Worm (Caenorhabditis elegans): Measurements from ENCODE around the gene ZK652.8.

The ZK652.8 gene

DNA sequence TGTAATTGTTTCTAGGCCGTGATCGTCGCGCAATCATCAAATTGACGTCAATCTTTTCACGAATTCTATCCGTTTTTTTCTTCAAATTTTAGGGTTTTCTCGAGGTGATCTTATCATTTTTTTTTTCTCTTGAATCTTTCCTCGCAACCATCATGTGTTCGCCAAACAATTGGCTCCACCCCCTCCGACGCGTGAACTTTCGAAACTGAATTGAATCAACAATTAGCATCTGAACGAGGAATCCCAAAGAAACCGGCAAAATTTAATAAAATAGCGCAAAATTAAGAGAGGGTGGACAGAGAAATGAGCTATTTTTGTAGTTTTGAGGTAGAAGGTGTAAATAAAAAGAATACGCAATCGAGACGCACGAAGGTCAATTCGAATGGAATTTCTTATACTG lies 29.3 kb upstream of the ZK652.8 start:
- peak; percentile 31 for TF ChIP-seq lin-40 (tag; optimal IDR thresholded peaks at IDR 0.05)
- peak; percentile 5 for TF ChIP-seq somi-1 (GFP tag; optimal IDR thresholded peaks at IDR 0.05)
- TF ChIP-seq lin-26 (GFP tag; IDR thresholded peaks at IDR 0.05): peak; percentile 34; the same call in 1 of the 2 replicates
- no peak for TF ChIP-seq F52B5.7 (tag; optimal IDR thresholded peaks at IDR 0.05)

DNA sequence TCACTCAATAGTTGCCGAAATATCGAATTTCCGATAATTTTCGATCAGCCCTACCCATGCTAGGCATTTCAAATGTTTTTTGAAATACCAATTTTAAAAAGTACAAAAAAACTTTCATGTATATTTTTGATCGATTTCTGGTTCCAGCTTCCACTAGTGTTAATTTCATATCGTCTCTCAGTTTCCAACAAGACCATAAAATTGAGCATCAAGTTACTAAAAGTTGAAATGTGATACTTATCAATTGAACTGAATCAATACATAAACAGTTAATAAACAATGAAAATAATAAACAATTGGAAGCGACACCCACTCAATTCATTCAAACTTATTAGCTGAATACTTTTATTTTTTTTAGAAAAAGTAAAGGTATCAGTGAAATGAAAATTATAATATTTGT lies 22.8 kb upstream of the ZK652.8 start, which contains the start of gene cup-4:
cup-4 (plus strand) TSS at position 301 of the 400 bp plus-strand sequence.
- no peak for TF ChIP-seq ztf-28 (GFP tag; IDR thresholded peaks at IDR 0.05)
- TF ChIP-seq F37B4.10 (GFP tag; IDR thresholded peaks at IDR 0.05): no peak
- TF ChIP-seq nhr-179 (tag; optimal IDR thresholded peaks at IDR 0.05): no peak
- TF ChIP-seq Y79H2A.3 (GFP tag; conservative IDR thresholded peaks at IDR 0.05): no peak
- no peak for TF ChIP-seq Y95B8A.8 (GFP tag; IDR thresholded peaks at IDR 0.05)
- no peak for TF ChIP-seq ceh-27 (GFP tag; optimal IDR thresholded peaks at IDR 0.05)
- TF ChIP-seq tlf-1 (GFP tag; optimal IDR thresholded peaks at IDR 0.05): no peak
- no peak for TF ChIP-seq egl-18 (GFP tag; IDR thresholded peaks at IDR 0.05)
- no peak for TF ChIP-seq somi-1 (GFP tag; optimal IDR thresholded peaks at IDR 0.05)
- TF ChIP-seq madf-3 (GFP tag; IDR thresholded peaks at IDR 0.05): no peak
- TF ChIP-seq ceh-100 (GFP tag; IDR thresholded peaks at IDR 0.05): no peak
- TF ChIP-seq B0336.3 (GFP tag; IDR thresholded peaks at IDR 0.05): no peak
- TF ChIP-seq nhr-120 (GFP tag; IDR thresholded peaks at IDR 0.05): no peak
- no peak for TF ChIP-seq ztf-6 (GFP tag; IDR thresholded peaks at IDR 0.05)
- TF ChIP-seq lsl-1 (GFP tag; optimal IDR thresholded peaks at IDR 0.05): no peak

DNA sequence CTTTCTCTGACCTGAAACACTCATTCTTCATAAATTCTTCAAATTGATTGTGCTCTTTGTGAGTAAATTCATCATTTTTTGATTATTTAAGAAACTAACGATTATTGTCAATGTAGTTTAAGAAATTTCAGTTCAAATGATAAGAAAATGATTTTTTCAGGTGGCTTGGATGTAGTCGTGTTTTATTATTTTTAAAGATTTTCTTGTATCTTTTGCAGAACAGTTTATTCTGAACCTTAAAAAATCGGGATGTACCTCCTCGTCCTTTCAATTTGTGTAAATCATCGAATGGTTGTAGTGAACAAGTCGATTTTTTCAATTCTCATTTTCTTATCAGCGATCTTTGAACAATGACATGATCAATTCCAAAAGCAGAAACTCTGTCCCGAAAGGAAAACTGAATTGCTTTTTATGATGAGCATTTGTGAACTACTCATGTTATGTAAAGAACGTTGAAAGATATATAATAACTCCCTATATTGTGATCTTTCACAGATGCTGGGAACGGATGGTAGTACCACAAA lies 21.9 kb upstream of the ZK652.8 start, which contains the start of gene slc-17.3:
slc-17.3 (minus strand) TSS at position 51 of the 524 bp plus-strand sequence.
- no peak for TF ChIP-seq F57C9.4 (tag; optimal IDR thresholded peaks at IDR 0.05)
- peak; percentile 61 for TF ChIP-seq nhr-80 (tag; optimal IDR thresholded peaks at IDR 0.05)
- no peak for TF ChIP-seq cebp-2 (GFP tag; IDR thresholded peaks at IDR 0.05)

DNA sequence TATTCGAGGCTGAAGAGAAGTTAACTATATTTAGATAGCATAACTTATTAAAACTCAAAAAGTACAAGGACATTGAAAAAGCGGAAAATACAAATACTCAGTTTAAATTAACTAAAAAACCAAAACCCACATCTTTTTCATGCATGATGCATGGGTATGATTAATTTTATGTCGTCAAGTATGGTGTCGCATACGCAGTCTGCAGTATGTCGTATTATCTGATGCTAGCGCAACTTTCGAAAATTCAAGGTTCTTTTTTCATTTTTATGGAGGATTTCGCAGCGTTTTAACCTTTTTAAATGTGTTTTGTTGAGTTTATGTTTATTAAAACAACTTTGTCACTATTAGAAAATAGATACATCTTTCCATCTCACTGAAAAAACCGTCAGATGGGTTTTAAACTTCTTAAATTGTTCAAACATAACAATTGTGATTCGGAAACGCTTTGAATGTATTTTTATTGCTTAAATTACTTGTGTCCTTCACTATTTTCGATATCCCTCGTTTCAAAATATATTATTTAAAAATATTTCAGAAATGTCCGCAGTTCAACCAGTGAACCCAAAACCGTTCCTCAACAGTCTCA lies 18.2 kb upstream of the ZK652.8 start, which contains the start of gene snr-5:
snr-5 (plus strand) TSS at position 536 of the 586 bp plus-strand sequence.
- TF ChIP-seq B0336.3 (GFP tag; IDR thresholded peaks at IDR 0.05) (no peak), ama-1 (optimal IDR thresholded peaks at IDR 0.05) (no peak), ama-1 (GFP tag; optimal IDR thresholded peaks at IDR 0.05) (peak in 1 of 2 experiments; percentile 18)

DNA sequence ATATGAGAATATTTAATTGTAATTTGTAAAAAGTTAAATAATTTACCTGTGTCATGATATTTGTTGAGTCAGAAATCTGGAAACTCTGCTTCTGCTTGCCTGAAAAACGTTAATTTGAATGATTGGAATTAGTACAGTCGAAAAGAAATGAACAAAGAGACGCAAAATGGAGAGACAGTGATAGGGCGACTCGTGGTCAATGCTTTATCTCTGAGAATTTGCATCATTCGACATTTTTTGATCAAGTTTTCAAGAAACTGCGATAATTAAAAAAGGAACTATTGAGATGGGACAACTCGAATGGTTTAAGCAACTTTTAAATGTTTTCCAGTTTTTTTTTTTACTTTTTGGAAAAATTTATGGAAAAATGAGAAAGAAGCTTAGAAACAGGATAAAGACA lies 17.4 kb upstream of the ZK652.8 start, which contains the start of gene cuc-1:
cuc-1 (minus strand) TSS at position 101 of the 400 bp plus-strand sequence.
- TF ChIP-seq die-1 (tag; optimal IDR thresholded peaks at IDR 0.05) (no peak), repo-1 (tag; optimal IDR thresholded peaks at IDR 0.05) (no peak), nhr-80 (tag; optimal IDR thresholded peaks at IDR 0.05) (peak; percentile 48)

DNA sequence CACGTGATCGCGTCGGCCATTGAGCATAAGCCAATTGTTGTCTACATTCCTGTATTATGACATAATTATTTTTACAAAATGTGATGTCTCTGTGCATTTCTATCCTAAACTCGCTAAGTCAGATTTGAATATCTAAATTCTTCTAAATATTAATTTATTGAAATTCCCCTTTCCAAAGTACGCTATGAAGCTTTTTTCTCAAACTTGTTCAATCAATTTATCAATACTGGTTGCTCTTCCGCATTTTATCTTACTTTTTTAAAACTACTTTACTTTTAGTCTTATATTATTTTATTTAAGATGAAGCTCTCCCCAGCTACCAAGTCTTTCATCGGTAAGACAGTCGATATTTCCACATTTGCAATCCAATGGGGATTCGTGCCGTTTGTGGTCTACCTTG lies 15.9 kb upstream of the ZK652.8 start, which contains the start of gene tomm-7:
tomm-7 (plus strand) TSS at position 301 of the 400 bp plus-strand sequence.
- TF ChIP-seq sdz-38 (tag; optimal IDR thresholded peaks at IDR 0.05) (no peak), rcor-1 (GFP tag; IDR thresholded peaks at IDR 0.05) (no peak), Y95B8A.8 (GFP tag; IDR thresholded peaks at IDR 0.05) (no peak), lin-54 (GFP tag; optimal IDR thresholded peaks at IDR 0.05) (no peak), lag-1 (GFP tag; IDR thresholded peaks at IDR 0.05) (no peak), somi-1 (GFP tag; optimal IDR thresholded peaks at IDR 0.05) (no peak), hmg-1.2 (GFP tag; IDR thresholded peaks at IDR 0.05) (0 out of 2 replicates have a peak, but pooled peaks have one; percentile 14)

Measured in whole organism, young adult.